Worm (Caenorhabditis elegans): Measurements from ENCODE around the gene nmad-1.
A peak's percentile ranks its signal among the peaks of the same experiment; 100 is the strongest.

nmad-1 gene

DNA sequence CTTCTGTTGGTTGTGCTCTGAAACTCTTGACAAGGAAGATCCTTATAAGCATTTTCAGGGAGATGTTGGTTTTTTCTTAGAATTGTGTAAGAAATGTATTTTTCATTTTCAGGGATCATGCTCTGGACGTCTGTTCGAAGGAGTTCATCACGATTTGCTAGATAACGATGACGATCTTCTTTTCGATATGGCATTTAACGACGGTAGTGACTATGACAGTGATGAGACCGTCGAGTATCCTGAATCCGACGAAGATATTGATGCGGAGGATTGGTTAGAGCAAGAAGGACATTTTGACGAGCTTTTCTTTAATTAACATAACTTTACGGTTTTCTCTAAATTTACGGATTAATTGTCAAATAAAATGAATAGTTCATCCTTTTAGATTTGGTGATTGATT, 34.0 kb upstream of the nmad-1 start:
- TF ChIP-seq nhr-23 (tag; optimal IDR thresholded peaks at IDR 0.05) (no peak), elt-3 (tag; optimal IDR thresholded peaks at IDR 0.05) (no peak), tbx-2 (tag; optimal IDR thresholded peaks at IDR 0.05) (no peak), elt-1 (tag; optimal IDR thresholded peaks at IDR 0.05) (no peak), ztf-4 (tag; optimal IDR thresholded peaks at IDR 0.05) (no peak), ceh-9 (tag; optimal IDR thresholded peaks at IDR 0.05) (no peak), nhr-67 (tag; optimal IDR thresholded peaks at IDR 0.05) (no peak), pqm-1 (tag; optimal IDR thresholded peaks at IDR 0.05) (no peak), nhr-76 (tag; optimal IDR thresholded peaks at IDR 0.05) (no peak), hmg-11 (tag; optimal IDR thresholded peaks at IDR 0.05) (no peak), mml-1 (tag; optimal IDR thresholded peaks at IDR 0.05) (no peak), fkh-2 (tag; optimal IDR thresholded peaks at IDR 0.05) (no peak), jun-1 (tag; optimal IDR thresholded peaks at IDR 0.05) (no peak), fos-1 (tag; optimal IDR thresholded peaks at IDR 0.05) (no peak), egl-5 (tag; optimal IDR thresholded peaks at IDR 0.05) (no peak), nhr-28 (tag; optimal IDR thresholded peaks at IDR 0.05) (no peak), eor-1 (tag; optimal IDR thresholded peaks at IDR 0.05) (no peak), skn-1 (tag; optimal IDR thresholded peaks at IDR 0.05) (no peak), daf-12 (tag; optimal IDR thresholded peaks at IDR 0.05) (no peak), ceh-16 (tag; optimal IDR thresholded peaks at IDR 0.05) (no peak)

DNA sequence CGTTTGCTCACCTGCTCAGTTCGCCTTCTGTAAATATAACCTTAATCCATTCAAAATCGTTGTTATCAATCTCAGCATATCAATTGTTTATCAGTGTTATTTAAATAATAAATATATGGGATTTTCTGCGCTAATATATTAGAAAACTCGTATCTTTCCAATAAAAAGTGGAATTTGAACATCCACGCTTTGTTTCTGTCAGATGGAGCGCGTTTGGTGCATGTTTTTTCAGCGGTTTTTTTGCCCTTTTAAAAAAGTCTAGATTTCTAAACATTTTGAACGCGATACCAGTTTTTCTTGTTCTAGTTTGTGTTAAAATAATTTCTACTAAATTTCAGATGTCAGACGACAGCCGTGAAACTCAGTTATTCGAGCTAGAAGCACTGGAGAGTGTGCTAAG, 32.2 kb upstream of the nmad-1 start, which contains the start of gene F56D2.2:
Gene F56D2.2, plus strand, starts transcription at position 339 of the 400 bp plus-strand sequence.
- TF ChIP-seq pha-4 (tag; optimal IDR thresholded peaks at IDR 0.05) (peak; percentile 54), lin-15B (tag; optimal IDR thresholded peaks at IDR 0.05) (peak; percentile 39), ceh-28 (tag; optimal IDR thresholded peaks at IDR 0.05) (no peak)

DNA sequence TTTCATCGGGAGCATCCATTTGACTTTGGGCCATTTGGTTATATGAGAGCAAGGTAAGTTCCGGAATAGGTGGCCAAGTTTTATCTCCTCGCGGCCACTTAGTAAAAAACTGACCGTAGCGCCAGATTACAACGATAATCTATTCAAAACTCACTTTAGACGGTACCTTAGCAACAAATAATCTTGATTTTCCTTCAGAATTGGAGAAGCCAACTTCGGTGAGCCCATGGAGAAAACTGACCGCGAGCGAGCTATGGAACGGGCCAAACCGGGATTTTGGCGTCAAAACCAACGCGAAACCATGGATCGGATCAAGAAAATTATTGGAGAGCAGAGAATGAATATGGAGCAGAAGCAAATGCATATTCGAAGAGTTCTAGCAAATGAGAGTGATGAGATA, 31.0 kb upstream of the nmad-1 start:
- TF ChIP-seq unc-62 (GFP tag; optimal IDR thresholded peaks at IDR 0.05): no peak
- TF ChIP-seq lsy-12 (tag; optimal IDR thresholded peaks at IDR 0.05): no peak
- no peak for TF ChIP-seq ztf-4 (tag; optimal IDR thresholded peaks at IDR 0.05)
- TF ChIP-seq nhr-77 (tag; optimal IDR thresholded peaks at IDR 0.05): no peak
- no peak for TF ChIP-seq aly-2 (tag; optimal IDR thresholded peaks at IDR 0.05)
- TF ChIP-seq pha-4 (tag; optimal IDR thresholded peaks at IDR 0.05): no peak
- no peak for TF ChIP-seq nhr-23 (tag; optimal IDR thresholded peaks at IDR 0.05)
- no peak for TF ChIP-seq skn-1 (tag; optimal IDR thresholded peaks at IDR 0.05)
- TF ChIP-seq nhr-25 (tag; optimal IDR thresholded peaks at IDR 0.05): no peak
- no peak for TF ChIP-seq nhr-12 (tag; optimal IDR thresholded peaks at IDR 0.05)
- no peak for TF ChIP-seq R02D3.7 (tag; optimal IDR thresholded peaks at IDR 0.05)
- no peak for TF ChIP-seq ceh-28 (tag; optimal IDR thresholded peaks at IDR 0.05)
- TF ChIP-seq lin-15B (tag; optimal IDR thresholded peaks at IDR 0.05): no peak
- TF ChIP-seq nhr-11 (tag; optimal IDR thresholded peaks at IDR 0.05): no peak
- no peak for TF ChIP-seq elt-2 (tag; optimal IDR thresholded peaks at IDR 0.05)
- no peak for TF ChIP-seq fkh-10 (GFP tag; optimal IDR thresholded peaks at IDR 0.05)
- TF ChIP-seq ama-1 (optimal IDR thresholded peaks at IDR 0.05): no peak
- no peak for TF ChIP-seq jun-1 (tag; optimal IDR thresholded peaks at IDR 0.05)
- TF ChIP-seq eor-1 (tag; optimal IDR thresholded peaks at IDR 0.05): no peak

DNA sequence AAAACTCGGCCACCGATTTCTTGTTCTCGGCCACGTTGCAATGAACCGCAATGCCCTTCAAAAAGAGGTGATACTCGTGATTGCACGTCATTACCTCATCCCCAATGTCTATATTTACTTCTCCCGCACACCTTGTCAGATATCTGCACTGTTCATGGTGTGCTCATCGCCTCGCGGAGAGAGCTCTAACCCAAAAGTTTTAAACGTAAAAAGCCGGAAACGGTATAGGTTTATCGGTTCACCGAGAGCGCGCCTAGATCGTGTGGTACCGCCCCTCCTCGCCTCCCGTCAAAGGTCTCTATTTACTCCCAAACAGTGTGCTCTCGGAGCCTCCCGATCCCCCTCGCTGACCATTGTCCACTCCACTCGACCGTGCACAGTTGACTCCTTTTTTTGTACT, 29.9 kb upstream of the nmad-1 start, which contains the start of gene F56D2.3:
Gene F56D2.3, plus strand, starts transcription at position 301 of the 400 bp plus-strand sequence.
- TF ChIP-seq fkh-2 (tag; optimal IDR thresholded peaks at IDR 0.05): no peak
- peak; percentile 2 for TF ChIP-seq pha-4 (tag; optimal IDR thresholded peaks at IDR 0.05)
- TF ChIP-seq nhr-12 (tag; optimal IDR thresholded peaks at IDR 0.05): no peak

DNA sequence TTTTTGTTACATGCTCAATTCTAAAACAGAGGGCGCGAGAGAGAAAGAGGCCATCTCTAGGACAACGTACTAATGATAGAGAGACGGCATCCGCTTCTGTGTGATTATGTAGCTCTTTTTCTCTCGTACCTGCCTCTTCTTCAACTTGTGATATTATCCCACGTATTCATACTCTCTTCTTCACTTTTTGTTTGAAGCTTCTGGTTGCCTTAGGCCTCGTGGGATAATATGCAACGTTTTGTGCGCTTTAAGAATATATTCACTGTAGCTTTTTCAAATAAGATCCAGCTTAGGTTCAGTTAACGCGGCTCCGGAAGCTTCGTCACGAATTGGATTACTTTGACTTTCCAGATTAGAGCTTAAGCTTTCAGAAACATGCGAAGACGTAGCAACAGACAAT, 28.0 kb upstream of the nmad-1 start, which contains the start of the genes F56D2.8 and uev-2:
Gene F56D2.8, minus strand, starts transcription at position 101 of the 400 bp plus-strand sequence.
Gene uev-2, plus strand, starts transcription at position 360 of the 400 bp plus-strand sequence.
- no peak for TF ChIP-seq eor-1 (tag; optimal IDR thresholded peaks at IDR 0.05)
- TF ChIP-seq fkh-10 (GFP tag; optimal IDR thresholded peaks at IDR 0.05): no peak

DNA sequence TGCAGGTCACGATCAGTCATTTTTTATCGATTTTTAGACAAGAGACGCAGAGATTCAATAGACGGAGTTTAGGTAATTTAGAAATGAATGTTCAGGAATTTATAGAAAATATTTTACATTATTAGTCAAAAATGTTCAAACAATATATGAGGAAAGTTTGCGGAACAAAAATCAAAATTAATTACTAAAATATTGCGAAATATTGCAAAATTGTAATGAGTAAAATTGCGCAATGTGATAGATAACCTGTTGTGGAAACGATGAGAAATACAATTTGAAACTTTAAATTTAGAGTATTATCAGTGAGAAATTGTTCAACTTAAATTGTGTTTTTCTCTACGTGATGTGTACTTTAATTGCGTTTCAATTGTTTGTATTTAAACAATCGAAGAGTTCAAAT, 26.3 kb upstream of the nmad-1 start, which contains the start of gene F56D2.5:
Gene F56D2.5, minus strand, starts transcription at position 371 of the 400 bp plus-strand sequence.
- TF ChIP-seq ceh-28 (tag; optimal IDR thresholded peaks at IDR 0.05) (peak; percentile 69), snpc-4 (tag; optimal IDR thresholded peaks at IDR 0.05) (no peak)

All from whole organism, L3 larva.